Fruit fly (Drosophila melanogaster): ENCODE measurements around the gene CG31624.

CG31624 gene

DNA sequence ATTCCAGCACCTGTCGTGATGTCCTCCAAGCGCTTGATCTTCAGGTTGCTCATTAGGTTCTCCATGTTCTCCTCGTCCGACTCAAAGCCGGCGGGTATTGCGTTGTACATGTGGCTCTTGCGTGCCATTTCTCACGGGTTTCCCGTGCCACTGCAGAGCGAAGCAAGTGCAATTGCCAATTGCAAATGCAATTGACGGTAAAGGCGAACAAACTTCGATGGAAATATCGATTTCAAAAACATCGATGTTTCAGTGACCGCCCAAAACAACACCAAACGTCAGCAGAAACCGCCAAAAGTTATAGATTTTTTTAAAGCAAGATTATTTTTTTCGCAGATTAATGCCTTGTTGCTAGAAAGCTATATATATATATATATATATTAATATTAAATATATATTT lies 37.3 kb downstream of the CG31624 start, which contains the start of gene Nbr:
Gene Nbr, minus strand, starts transcription at position 209 of the 400 bp plus-strand sequence.
- TF ChIP-seq bab1 (GFP tag; optimal IDR thresholded peaks at IDR 0.05) (peak; percentile 45), tj (GFP tag; optimal IDR thresholded peaks at IDR 0.05) (peak; percentile 61), CG5204 (GFP tag; optimal IDR thresholded peaks at IDR 0.05) (no peak)

DNA sequence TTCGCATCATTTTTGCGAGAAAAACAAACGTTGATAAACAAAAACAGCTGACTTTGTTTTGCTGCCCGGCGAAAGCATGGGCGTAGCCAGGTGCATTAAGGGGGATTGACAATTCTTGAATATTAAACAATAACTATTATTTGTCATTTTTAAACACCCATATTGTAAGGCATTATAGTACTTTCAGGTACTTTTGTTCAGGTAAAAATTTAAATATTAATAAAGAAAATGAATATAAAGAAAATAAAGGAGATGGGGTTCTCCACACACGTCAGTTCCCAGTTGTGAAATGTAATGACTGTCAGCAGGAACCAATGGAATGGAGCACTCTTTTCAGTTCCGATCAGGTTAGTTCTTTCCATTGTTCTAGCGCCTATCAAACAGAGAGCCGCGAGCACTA lies 41.6 kb downstream of the CG31624 start, which contains the start of the genes Coq3 and Pld3:
Gene Coq3, minus strand, starts transcription at position 58 of the 400 bp plus-strand sequence.
Gene Pld3, plus strand, starts transcription at position 294 of the 400 bp plus-strand sequence.
- peak; percentile 89 for TF ChIP-seq CG14711 (tag; optimal IDR thresholded peaks at IDR 0.05)
- peak; percentile 88 for TF ChIP-seq toe (GFP tag; optimal IDR thresholded peaks at IDR 0.05)
- TF ChIP-seq CG33017 (tag; optimal IDR thresholded peaks at IDR 0.05), result peak; percentile 94
- peak; percentile 91 for TF ChIP-seq CG1620 (GFP tag; optimal IDR thresholded peaks at IDR 0.05)
- TF ChIP-seq CG12768 (GFP tag; optimal IDR thresholded peaks at IDR 0.05), result peak; percentile 94
- TF ChIP-seq tj (GFP tag; optimal IDR thresholded peaks at IDR 0.05), result peak; percentile 89
- peak; percentile 83 for TF ChIP-seq Clk (GFP tag; optimal IDR thresholded peaks at IDR 0.05)
- TF ChIP-seq CG7101 (tag; optimal IDR thresholded peaks at IDR 0.05), result peak; percentile 96
- peak; percentile 95 for TF ChIP-seq bab1 (GFP tag; optimal IDR thresholded peaks at IDR 0.05)
- TF ChIP-seq ovo (GFP tag; optimal IDR thresholded peaks at IDR 0.05), result peak; percentile 77
- TF ChIP-seq pad (GFP tag; optimal IDR thresholded peaks at IDR 0.05), result peak; percentile 85
- peak; percentile 73 for TF ChIP-seq cic (GFP tag; optimal IDR thresholded peaks at IDR 0.05)
- TF ChIP-seq CG11617 (GFP tag; optimal IDR thresholded peaks at IDR 0.05), result peak; percentile 96
- peak; percentile 87 for TF ChIP-seq Crg-1 (GFP tag; optimal IDR thresholded peaks at IDR 0.05)
- no peak for TF ChIP-seq CG5204 (GFP tag; optimal IDR thresholded peaks at IDR 0.05)
- TF ChIP-seq Mnt (GFP tag; optimal IDR thresholded peaks at IDR 0.05), result peak; percentile 92
- TF ChIP-seq kay (GFP tag; ENCODE audit: borderline replicate concordance), result no peak
- no peak for TF ChIP-seq Hr96 (GFP tag; optimal IDR thresholded peaks at IDR 0.05)
- peak; percentile 90 for TF ChIP-seq CG7045 (GFP tag; optimal IDR thresholded peaks at IDR 0.05)
- no peak for TF ChIP-seq cnc (optimal IDR thresholded peaks at IDR 0.05)

DNA sequence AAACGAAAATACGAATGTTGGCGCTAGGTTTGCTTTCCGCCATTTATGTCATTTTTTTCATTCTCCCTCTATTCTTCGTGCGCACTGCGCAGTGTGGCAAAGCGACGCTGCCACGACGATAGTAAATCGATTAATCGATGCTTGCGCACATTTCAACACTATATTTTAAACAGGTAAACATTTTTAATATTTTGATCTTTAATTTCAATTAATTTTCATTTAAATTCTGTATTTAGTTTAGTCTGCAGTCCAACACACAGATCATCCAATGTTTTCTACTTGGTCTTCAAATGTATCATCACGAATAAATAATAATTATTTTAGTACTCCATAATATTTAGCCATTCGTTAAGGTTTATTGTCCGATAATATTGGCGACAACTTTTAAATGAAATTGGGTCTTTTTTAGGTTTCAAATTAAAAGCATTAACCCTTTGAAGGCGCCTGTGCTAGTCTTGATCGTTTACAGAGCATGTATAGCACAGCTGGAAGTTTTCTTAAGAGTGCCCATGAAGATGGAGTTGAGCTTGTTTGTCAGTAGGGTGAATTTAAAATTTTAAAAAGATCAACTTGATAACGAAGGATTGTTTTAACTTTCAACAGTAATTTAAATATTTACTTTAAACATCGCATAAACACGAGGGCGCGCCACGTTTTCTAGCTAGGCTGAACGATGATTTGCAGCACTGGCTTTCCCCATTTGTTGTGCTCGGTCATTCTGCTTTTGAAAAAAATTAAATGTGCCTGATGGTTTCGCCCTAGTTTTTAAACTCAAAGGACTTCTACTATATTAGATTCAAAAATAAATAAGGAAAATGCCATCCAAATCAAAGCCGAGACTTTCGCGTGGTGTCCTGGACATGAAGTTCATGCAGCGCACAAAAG lies 43.8 kb downstream of the CG31624 start, which contains the start of the genes Mpp6 and E2f2:
Gene Mpp6, plus strand, starts transcription at position 133 of the 885 bp plus-strand sequence.
Gene E2f2, minus strand, starts transcription at position 594 of the 885 bp plus-strand sequence.
- TF ChIP-seq ovo (GFP tag; optimal IDR thresholded peaks at IDR 0.05) (no peak), cnc (optimal IDR thresholded peaks at IDR 0.05) (no peak), pad (GFP tag; optimal IDR thresholded peaks at IDR 0.05) (peak; percentile 63), Mnt (GFP tag; optimal IDR thresholded peaks at IDR 0.05) (peak; percentile 90), CG11617 (GFP tag; optimal IDR thresholded peaks at IDR 0.05) (peak; percentile 2), bab1 (GFP tag; optimal IDR thresholded peaks at IDR 0.05) (no peak), CG7101 (tag; optimal IDR thresholded peaks at IDR 0.05) (peak; percentile 62), Hr96 (GFP tag; optimal IDR thresholded peaks at IDR 0.05) (no peak), Crg-1 (GFP tag; optimal IDR thresholded peaks at IDR 0.05) (peak; percentile 76), toe (GFP tag; optimal IDR thresholded peaks at IDR 0.05) (peak; percentile 64), CG1620 (GFP tag; optimal IDR thresholded peaks at IDR 0.05) (peak; percentile 83), CG12768 (GFP tag; optimal IDR thresholded peaks at IDR 0.05) (peak; percentile 67), CG33017 (tag; optimal IDR thresholded peaks at IDR 0.05) (peak; percentile 29), Clk (GFP tag; optimal IDR thresholded peaks at IDR 0.05) (peak; percentile 59), tj (GFP tag; optimal IDR thresholded peaks at IDR 0.05) (no peak)

DNA sequence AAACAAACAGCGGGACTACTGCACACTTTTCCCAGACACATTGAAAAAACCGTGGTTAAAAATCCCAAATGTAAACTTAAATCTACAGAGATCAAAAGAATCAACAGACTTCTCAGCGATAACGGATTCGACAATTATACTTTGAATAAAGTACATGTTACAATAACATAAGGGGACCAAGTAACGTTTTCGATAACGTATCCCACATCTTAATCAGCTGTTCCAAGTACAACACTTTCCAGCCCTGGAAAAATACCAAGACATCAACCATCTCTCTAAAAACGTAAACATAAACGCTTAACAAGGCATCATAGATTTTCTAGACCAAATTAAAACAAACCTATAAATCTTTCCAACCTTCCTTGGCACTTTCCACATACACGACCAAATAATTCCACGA lies 46.3 kb downstream of the CG31624 start:
- no peak for TF ChIP-seq CG7101 (tag; optimal IDR thresholded peaks at IDR 0.05)
- no peak for TF ChIP-seq ovo (GFP tag; optimal IDR thresholded peaks at IDR 0.05)
- TF ChIP-seq bab1 (GFP tag; optimal IDR thresholded peaks at IDR 0.05), result peak; percentile 22
- TF ChIP-seq CG12768 (GFP tag; optimal IDR thresholded peaks at IDR 0.05), result no peak
- TF ChIP-seq cnc (optimal IDR thresholded peaks at IDR 0.05), result no peak
- no peak for TF ChIP-seq Hr96 (GFP tag; optimal IDR thresholded peaks at IDR 0.05)
- no peak for TF ChIP-seq cic (GFP tag; optimal IDR thresholded peaks at IDR 0.05)
- TF ChIP-seq toe (GFP tag; optimal IDR thresholded peaks at IDR 0.05), result no peak
- TF ChIP-seq Clk (GFP tag; optimal IDR thresholded peaks at IDR 0.05), result no peak

DNA sequence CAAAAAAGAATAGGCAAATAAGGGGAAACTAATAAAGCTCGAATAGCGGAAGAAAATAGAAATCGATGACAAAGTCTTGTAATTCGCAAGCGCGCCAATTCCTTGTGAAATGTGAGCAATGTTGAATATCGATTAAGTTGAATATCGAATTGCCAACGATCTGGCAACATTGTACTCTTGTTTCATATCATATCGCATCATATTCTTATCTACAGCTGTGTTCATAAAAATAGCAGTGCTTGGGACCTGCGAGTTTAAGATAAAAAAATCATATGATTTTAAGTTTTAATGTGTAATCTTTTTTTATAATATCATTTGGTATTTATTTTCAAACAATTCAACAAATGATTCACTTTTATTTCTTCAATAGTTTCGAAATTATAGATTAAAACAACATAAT lies 51.1 kb downstream of the CG31624 start:
- TF ChIP-seq CG12768 (GFP tag; optimal IDR thresholded peaks at IDR 0.05) (no peak), CG5204 (GFP tag; optimal IDR thresholded peaks at IDR 0.05) (no peak), CG14711 (tag; optimal IDR thresholded peaks at IDR 0.05) (no peak), bab1 (GFP tag; optimal IDR thresholded peaks at IDR 0.05) (no peak), CG33017 (tag; optimal IDR thresholded peaks at IDR 0.05) (no peak), Crg-1 (GFP tag; optimal IDR thresholded peaks at IDR 0.05) (no peak), CG7045 (GFP tag; optimal IDR thresholded peaks at IDR 0.05) (no peak), tj (GFP tag; optimal IDR thresholded peaks at IDR 0.05) (no peak), ovo (GFP tag; optimal IDR thresholded peaks at IDR 0.05) (no peak), CG1620 (GFP tag; optimal IDR thresholded peaks at IDR 0.05) (peak; percentile 1), Hr96 (GFP tag; optimal IDR thresholded peaks at IDR 0.05) (no peak), CG7101 (tag; optimal IDR thresholded peaks at IDR 0.05) (no peak), pad (GFP tag; optimal IDR thresholded peaks at IDR 0.05) (peak; percentile 43), kay (GFP tag; ENCODE audit: borderline replicate concordance) (no peak)
